Worm (Caenorhabditis elegans) whole organism, midembryonic: ENCODE measurements around the gene cgt-1.

Experiments used
- T22C8.4 ChIP-seq: fragments of 200-800 bp; sonication (Bioruptor generic); IDR thresholded peaks from 2 replicates; pipeline ENCODE4 v1.3.6; 2022; ENCODE audit warnings: missing genetic modification characterization, missing compliant biosample characterization
- cog-1 ChIP-seq: sonication (generic microtip); optimal IDR thresholded peaks from 2 replicates; lab custom pipeline; 2016; ENCODE audit warnings: missing genetic modification characterization, missing compliant biosample characterization
- flt-1 ChIP-seq: fragments of 200-800 bp; sonication (Bioruptor generic); IDR thresholded peaks from 2 replicates; pipeline ENCODE4 v1.3.6; 2022; ENCODE audit warnings: missing genetic modification characterization, missing compliant biosample characterization
- klf-2 ChIP-seq: fragments of 200-800 bp; sonication (Bioruptor generic); conservative IDR thresholded peaks from 2 replicates; pipeline ENCODE4 v1.3.6; 2022; ENCODE audit warnings: missing genetic modification reagents, missing genetic modification characterization, missing compliant biosample characterization
- med-1 ChIP-seq: sonication (generic microtip); optimal IDR thresholded peaks from 2 replicates; lab custom pipeline; 2017; ENCODE audit warnings: missing genetic modification characterization, mild to moderate bottlenecking, missing compliant biosample characterization, antibody characterized with exemption, missing genetic modification reagents; ENCODE audit not compliant: insufficient read depth
- ref-1 ChIP-seq: fragments of 200-800 bp; sonication (Bioruptor generic); conservative IDR thresholded peaks from 2 replicates; pipeline ENCODE4 v1.3.6; 2022; ENCODE audit warnings: missing genetic modification reagents, missing genetic modification characterization, missing compliant biosample characterization
- tab-1 ChIP-seq: fragments of 200-800 bp; sonication (Bioruptor generic); IDR thresholded peaks from 2 replicates; pipeline ENCODE4 v1.3.6; 2022; ENCODE audit warnings: missing genetic modification characterization, missing compliant biosample characterization
- ztf-23 ChIP-seq: fragments of 200-800 bp; sonication (Bioruptor generic); IDR thresholded peaks from 2 replicates; pipeline ENCODE4 v1.3.6; 2022; ENCODE audit warnings: missing genetic modification reagents, missing genetic modification characterization, missing compliant biosample characterization

DNA sequence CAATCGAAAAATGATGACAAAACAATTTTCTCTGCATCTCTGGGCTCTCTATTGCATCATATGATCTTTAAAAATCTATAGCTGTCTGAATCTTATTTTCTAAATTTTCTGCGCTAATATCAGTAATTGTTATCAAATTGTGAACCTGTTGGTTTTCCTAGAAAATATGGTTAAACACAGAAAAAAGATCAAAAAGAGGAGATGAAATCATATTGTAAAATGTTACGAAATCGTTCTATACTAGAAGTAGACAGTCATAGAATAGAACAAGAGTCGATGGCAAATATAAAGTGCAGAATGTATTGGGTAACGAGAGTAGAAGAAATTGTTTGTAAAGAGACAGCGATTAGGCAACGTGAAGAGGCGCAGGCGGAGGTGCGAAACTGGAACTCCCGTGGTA lies 7.9 kb downstream of the cgt-1 start:
- TF ChIP-seq ztf-23 (GFP tag; lab: Robert Waterston, UW), result no peak
- TF ChIP-seq flt-1 (GFP tag; lab: Robert Waterston, UW), result no peak
- TF ChIP-seq klf-2 (GFP tag; lab: Robert Waterston, UW), result no peak
- TF ChIP-seq ref-1 (GFP tag; lab: Robert Waterston, UW), result no peak
- TF ChIP-seq T22C8.4 (GFP tag; lab: Robert Waterston, UW), result no peak
- no peak for TF ChIP-seq med-1 (GFP tag; lab: Kevin White, UChicago)
- TF ChIP-seq cog-1, result no peak
- no peak for TF ChIP-seq tab-1 (GFP tag; lab: Robert Waterston, UW)
